Worm (Caenorhabditis elegans): Measurements from ENCODE around the gene M57.2.

M57.2 gene

DNA sequence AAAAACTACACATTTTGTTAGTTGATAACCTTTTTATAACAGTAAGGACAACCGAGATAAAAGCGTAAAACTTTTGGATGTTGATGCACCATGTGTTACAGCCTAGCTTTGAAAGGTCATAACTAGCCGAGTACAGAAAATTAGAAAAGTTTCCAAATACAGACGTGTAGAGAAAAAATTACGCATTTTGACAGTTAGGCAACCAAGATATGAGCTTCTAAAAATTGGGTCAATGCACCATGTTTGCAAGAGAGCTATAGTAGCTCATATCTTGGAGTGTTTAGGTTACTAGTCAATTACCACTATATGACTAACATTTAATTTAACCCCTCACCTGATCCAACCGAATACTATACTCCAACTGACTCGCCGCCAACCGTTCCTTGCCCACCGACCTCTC is 25.8 kb downstream of the M57.2 start:
- TF ChIP-seq mdl-1 (tag; optimal IDR thresholded peaks at IDR 0.05) = no peak
- no peak for TF ChIP-seq hmg-11 (tag; optimal IDR thresholded peaks at IDR 0.05)
- TF ChIP-seq egl-27 (tag; optimal IDR thresholded peaks at IDR 0.05) = no peak
- no peak for TF ChIP-seq tbx-2 (tag; optimal IDR thresholded peaks at IDR 0.05)
- TF ChIP-seq eor-1 (tag; optimal IDR thresholded peaks at IDR 0.05) = no peak
- TF ChIP-seq ztf-4 (tag; optimal IDR thresholded peaks at IDR 0.05) = no peak

DNA sequence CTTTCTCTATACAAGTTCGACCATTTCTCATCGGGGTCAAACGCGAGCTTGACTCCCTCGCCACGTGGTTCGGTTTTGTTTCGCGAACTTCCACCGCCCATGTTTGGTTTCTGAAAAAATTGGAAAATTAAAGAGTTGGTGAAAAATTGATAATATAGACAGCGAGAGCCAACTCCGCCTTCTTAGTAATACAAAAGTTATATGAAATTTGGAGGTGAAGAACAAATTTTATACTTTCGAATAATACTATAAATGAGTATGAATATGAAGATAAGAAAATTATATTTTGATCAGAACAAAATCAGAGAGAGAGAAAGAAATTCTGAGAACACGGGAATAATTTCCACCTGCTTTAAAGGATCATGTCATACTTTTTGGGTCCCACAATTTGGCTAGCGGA is 30.2 kb downstream of the M57.2 start, which contains the start of gene osm-9:
Gene osm-9, minus strand, starts transcription at position 101 of the 400 bp plus-strand sequence.
- no peak for TF ChIP-seq ama-1 (optimal IDR thresholded peaks at IDR 0.05)
- TF ChIP-seq lin-15B (tag; optimal IDR thresholded peaks at IDR 0.05) = no peak
- TF ChIP-seq R02D3.7 (tag; optimal IDR thresholded peaks at IDR 0.05) = no peak
- TF ChIP-seq unc-39 (tag; optimal IDR thresholded peaks at IDR 0.05) = no peak
- no peak for TF ChIP-seq nfya-1 (tag; optimal IDR thresholded peaks at IDR 0.05; ENCODE audit: insufficient read depth)
- TF ChIP-seq fkh-10 (GFP tag; optimal IDR thresholded peaks at IDR 0.05) = no peak
- no peak for TF ChIP-seq nhr-23 (tag; optimal IDR thresholded peaks at IDR 0.05)
- no peak for TF ChIP-seq ceh-82 (tag; optimal IDR thresholded peaks at IDR 0.05)
- no peak for TF ChIP-seq aly-2 (tag; optimal IDR thresholded peaks at IDR 0.05)
- no peak for TF ChIP-seq nhr-11 (tag; optimal IDR thresholded peaks at IDR 0.05)
- no peak for TF ChIP-seq ztf-11 (tag; optimal IDR thresholded peaks at IDR 0.05)
- TF ChIP-seq jun-1 (tag; optimal IDR thresholded peaks at IDR 0.05) = no peak

DNA sequence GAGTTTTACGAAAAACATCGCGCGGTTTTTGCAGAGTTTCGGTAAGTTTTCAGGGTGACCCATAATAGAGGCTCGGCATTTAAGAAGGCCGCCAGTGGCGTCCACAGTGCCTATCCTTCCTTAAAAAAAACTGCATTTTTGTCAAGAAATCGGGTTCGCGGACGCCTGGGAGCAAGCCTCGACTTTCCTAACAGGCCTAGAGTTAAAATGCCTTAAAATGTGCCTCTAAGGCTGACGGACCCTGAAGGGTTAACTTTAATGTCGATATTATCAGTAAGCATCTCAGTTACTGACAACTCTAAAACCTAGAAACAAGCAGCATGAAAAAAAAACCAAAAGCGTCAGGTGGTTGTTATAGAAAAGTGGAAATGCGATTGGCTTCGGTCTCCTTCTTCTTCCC is 32.0 kb downstream of the M57.2 start:
- TF ChIP-seq snpc-4 (tag; optimal IDR thresholded peaks at IDR 0.05) = no peak
- no peak for TF ChIP-seq skn-1 (tag; optimal IDR thresholded peaks at IDR 0.05)
- no peak for TF ChIP-seq ama-1 (optimal IDR thresholded peaks at IDR 0.05)
- TF ChIP-seq ceh-28 (tag; optimal IDR thresholded peaks at IDR 0.05) = no peak
- no peak for TF ChIP-seq nfya-1 (tag; optimal IDR thresholded peaks at IDR 0.05; ENCODE audit: insufficient read depth)
- TF ChIP-seq ceh-82 (tag; optimal IDR thresholded peaks at IDR 0.05) = no peak
- no peak for TF ChIP-seq fos-1 (tag; optimal IDR thresholded peaks at IDR 0.05)
- TF ChIP-seq eor-1 (tag; optimal IDR thresholded peaks at IDR 0.05) = no peak
- TF ChIP-seq lsy-12 (tag; optimal IDR thresholded peaks at IDR 0.05) = no peak
- no peak for TF ChIP-seq unc-62 (GFP tag; optimal IDR thresholded peaks at IDR 0.05)
- TF ChIP-seq egl-27 (tag; optimal IDR thresholded peaks at IDR 0.05) = no peak
- no peak for TF ChIP-seq nhr-25 (tag; optimal IDR thresholded peaks at IDR 0.05)

DNA sequence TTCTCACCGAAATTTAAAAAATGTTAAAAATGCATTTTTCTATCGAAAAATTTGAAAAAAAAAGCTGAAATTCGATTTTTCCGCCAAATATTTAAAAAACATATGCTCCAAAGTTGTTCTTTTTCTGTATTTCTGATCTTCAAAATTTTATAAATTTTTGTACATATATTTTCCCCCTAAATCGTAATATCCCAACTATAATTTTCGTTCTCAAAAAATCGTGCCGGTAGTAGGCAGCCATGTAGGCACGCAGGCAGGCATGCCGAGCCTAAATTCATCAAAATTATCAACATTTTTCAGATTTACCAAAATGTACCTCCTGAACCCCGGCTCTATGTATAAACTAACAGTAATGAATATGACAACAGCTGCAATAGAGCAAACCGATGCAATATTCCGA is 37.7 kb downstream of the M57.2 start, which contains the start of gene sre-5:
Gene sre-5, plus strand, starts transcription at position 301 of the 400 bp plus-strand sequence.
- TF ChIP-seq nhr-77 (tag; optimal IDR thresholded peaks at IDR 0.05) (no peak), nhr-25 (tag; optimal IDR thresholded peaks at IDR 0.05) (no peak), nfya-1 (tag; optimal IDR thresholded peaks at IDR 0.05; ENCODE audit: insufficient read depth) (no peak), ztf-4 (tag; optimal IDR thresholded peaks at IDR 0.05) (no peak), ZK546.5 (tag; optimal IDR thresholded peaks at IDR 0.05) (no peak), lin-15B (tag; optimal IDR thresholded peaks at IDR 0.05) (no peak), nhr-12 (tag; optimal IDR thresholded peaks at IDR 0.05) (no peak), nhr-237 (tag; optimal IDR thresholded peaks at IDR 0.05) (no peak), egl-27 (tag; optimal IDR thresholded peaks at IDR 0.05) (no peak), eor-1 (tag; optimal IDR thresholded peaks at IDR 0.05) (no peak), R02D3.7 (tag; optimal IDR thresholded peaks at IDR 0.05) (no peak), aly-2 (tag; optimal IDR thresholded peaks at IDR 0.05) (no peak), nhr-43 (tag; optimal IDR thresholded peaks at IDR 0.05; ENCODE audit: poor library complexity, severe bottlenecking) (no peak), fkh-2 (tag; optimal IDR thresholded peaks at IDR 0.05) (no peak), lsy-12 (tag; optimal IDR thresholded peaks at IDR 0.05) (no peak), hmg-11 (tag; optimal IDR thresholded peaks at IDR 0.05) (no peak), elt-1 (tag; optimal IDR thresholded peaks at IDR 0.05) (no peak), fkh-10 (GFP tag; optimal IDR thresholded peaks at IDR 0.05) (no peak)

DNA sequence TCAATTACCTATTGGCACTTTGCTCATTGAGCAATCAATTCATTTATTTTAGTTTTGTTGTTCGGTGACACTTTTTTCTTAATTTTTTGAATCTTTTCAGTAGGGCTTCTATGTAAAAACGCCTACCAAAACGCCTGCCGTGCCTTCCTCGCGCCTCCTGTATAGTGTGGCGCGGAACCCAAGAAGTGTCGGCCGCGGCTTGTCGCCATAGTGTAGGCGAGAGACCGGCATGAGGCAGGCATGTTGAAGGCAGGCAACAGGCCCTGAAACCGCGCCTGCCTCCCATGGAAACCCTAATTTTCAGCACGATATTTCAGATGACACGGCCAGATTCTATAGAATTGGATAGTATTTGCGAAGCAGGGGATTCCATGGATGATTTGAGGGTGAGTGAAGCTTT is 41.5 kb downstream of the M57.2 start, which contains the start of gene otpl-1:
Gene otpl-1, plus strand, starts transcription at position 372 of the 400 bp plus-strand sequence.
- no peak for TF ChIP-seq daf-12 (tag; optimal IDR thresholded peaks at IDR 0.05)
- TF ChIP-seq nhr-25 (tag; optimal IDR thresholded peaks at IDR 0.05) = no peak
- no peak for TF ChIP-seq ceh-28 (tag; optimal IDR thresholded peaks at IDR 0.05)
- TF ChIP-seq mdl-1 (tag; optimal IDR thresholded peaks at IDR 0.05) = no peak
- TF ChIP-seq tbx-2 (tag; optimal IDR thresholded peaks at IDR 0.05) = no peak
- TF ChIP-seq elt-2 (tag; optimal IDR thresholded peaks at IDR 0.05) = no peak
- TF ChIP-seq mml-1 (tag; optimal IDR thresholded peaks at IDR 0.05) = no peak
- no peak for TF ChIP-seq nhr-76 (tag; optimal IDR thresholded peaks at IDR 0.05)
- no peak for TF ChIP-seq nhr-237 (tag; optimal IDR thresholded peaks at IDR 0.05)
- no peak for TF ChIP-seq aly-2 (tag; optimal IDR thresholded peaks at IDR 0.05)

Data from whole organism, L3 larva.